Fruit fly (Drosophila melanogaster): ENCODE measurements around the gene tHMG2.

tHMG2 gene

dm6 chr3R:22526353-22526907 is 33.7 kb downstream of the tHMG2 start (continued):
- TF ChIP-seq Asciz (GFP tag; optimal IDR thresholded peaks at IDR 0.05): peak; percentile 27
- peak; percentile 36 for TF ChIP-seq shn (GFP tag; optimal IDR thresholded peaks at IDR 0.05)
- no peak for TF ChIP-seq Oaz (GFP tag; IDR thresholded peaks at IDR 0.05)
- no peak for TF ChIP-seq CG7786 (GFP tag; optimal IDR thresholded peaks at IDR 0.05)
- TF ChIP-seq CG31365 (tag; optimal IDR thresholded peaks at IDR 0.05): no peak
- TF ChIP-seq run (tag; optimal IDR thresholded peaks at IDR 0.05): no peak
- no peak for TF ChIP-seq CG10431 (GFP tag; optimal IDR thresholded peaks at IDR 0.05)
- TF ChIP-seq CG1792 (GFP tag; optimal IDR thresholded peaks at IDR 0.05): peak; percentile 32
- no peak for TF ChIP-seq CG6654 (GFP tag; optimal IDR thresholded peaks at IDR 0.05)
- TF ChIP-seq CG8290 (GFP tag; optimal IDR thresholded peaks at IDR 0.05): no peak
- TF ChIP-seq CG8290 (tag; optimal IDR thresholded peaks at IDR 0.05): peak in 1 of 2 experiments; percentile 42
- no peak for TF ChIP-seq dm (GFP tag; optimal IDR thresholded peaks at IDR 0.05)
- no peak for TF ChIP-seq CG13894 (tag; optimal IDR thresholded peaks at IDR 0.05)
- TF ChIP-seq ftz-f1 (GFP tag; optimal IDR thresholded peaks at IDR 0.05): no peak
- peak; percentile 42; the same call in 1 of the 2 replicates for TF ChIP-seq ranshi (GFP tag; IDR thresholded peaks at IDR 0.05)
- TF ChIP-seq CG2678 (tag; optimal IDR thresholded peaks at IDR 0.05): peak; percentile 55
- peak; percentile 5 for TF ChIP-seq CG14710 (tag; optimal IDR thresholded peaks at IDR 0.05)
- TF ChIP-seq ssp (GFP tag; IDR thresholded peaks at IDR 0.05): 0 out of 2 replicates have a peak, but pooled peaks have one; percentile 15
- TF ChIP-seq CG31224 (GFP tag; IDR thresholded peaks at IDR 0.05): no peak
- TF ChIP-seq emc (GFP tag; optimal IDR thresholded peaks at IDR 0.05): no peak
- TF ChIP-seq abd-A (tag; optimal IDR thresholded peaks at IDR 0.05): no peak
- TF ChIP-seq CG1832 (GFP tag; optimal IDR thresholded peaks at IDR 0.05): no peak
- no peak for TF ChIP-seq usp (GFP tag; optimal IDR thresholded peaks at IDR 0.05)
- TF ChIP-seq nom (GFP tag; optimal IDR thresholded peaks at IDR 0.05): peak; percentile 81
- TF ChIP-seq CG12071 (GFP tag; optimal IDR thresholded peaks at IDR 0.05): no peak
- no peak for TF ChIP-seq gsb (GFP tag; IDR thresholded peaks at IDR 0.05)
- peak; percentile 35; the same call in 1 of the 2 replicates for TF ChIP-seq CG31441 (GFP tag; IDR thresholded peaks at IDR 0.05)
- TF ChIP-seq CG4282 (GFP tag; optimal IDR thresholded peaks at IDR 0.05): no peak
- no peak for TF ChIP-seq zfh2 (GFP tag; optimal IDR thresholded peaks at IDR 0.05)
- no peak for TF ChIP-seq Jarid2 (GFP tag; optimal IDR thresholded peaks at IDR 0.05)
- no peak for TF ChIP-seq Nf-YC (tag; optimal IDR thresholded peaks at IDR 0.05)
- TF ChIP-seq CG17802 (tag; optimal IDR thresholded peaks at IDR 0.05): peak; percentile 5
- 0 out of 2 replicates have a peak, but pooled peaks have one; percentile 9 for TF ChIP-seq CG1024 (GFP tag; IDR thresholded peaks at IDR 0.05)
- TF ChIP-seq dmrt99B (tag; optimal IDR thresholded peaks at IDR 0.05): peak; percentile 26
- no peak for TF ChIP-seq CG34376 (GFP tag; optimal IDR thresholded peaks at IDR 0.05)
- peak; percentile 22 for TF ChIP-seq Hsf (GFP tag; optimal IDR thresholded peaks at IDR 0.05)
- TF ChIP-seq da (GFP tag; optimal IDR thresholded peaks at IDR 0.05): no peak
- TF ChIP-seq Optix (GFP tag; IDR thresholded peaks at IDR 0.05): peak; percentile 37; the same call in 1 of the 3 replicates
- no peak for TF ChIP-seq CkIIα-i1 (GFP tag; IDR thresholded peaks at IDR 0.05)
- 0 out of 2 replicates have a peak, but pooled peaks have one; percentile 19 for TF ChIP-seq Drgx (GFP tag; IDR thresholded peaks at IDR 0.05)
- peak; percentile 16 for TF ChIP-seq tin (GFP tag; optimal IDR thresholded peaks at IDR 0.05)
- TF ChIP-seq sob (GFP tag; IDR thresholded peaks at IDR 0.05): no peak
- no peak for TF ChIP-seq sim (GFP tag; IDR thresholded peaks at IDR 0.05)
- 0 out of 3 replicates have a peak, but pooled peaks have one; percentile 23 for TF ChIP-seq Dbx (GFP tag; IDR thresholded peaks at IDR 0.05)
- peak; percentile 11 for TF ChIP-seq CG18476 (GFP tag; optimal IDR thresholded peaks at IDR 0.05)
- TF ChIP-seq CG8478 (optimal IDR thresholded peaks at IDR 0.05): no peak
- no peak for TF ChIP-seq Elba2 (GFP tag; optimal IDR thresholded peaks at IDR 0.05)
- no peak for TF ChIP-seq BtbVII (GFP tag; optimal IDR thresholded peaks at IDR 0.05)
- peak; percentile 40; the same call in 1 of the 2 replicates for TF ChIP-seq CG32532 (GFP tag; IDR thresholded peaks at IDR 0.05)
- TF ChIP-seq H2.0 (GFP tag; IDR thresholded peaks at IDR 0.05): peak; percentile 18; the same call in 1 of the 2 replicates
- TF ChIP-seq Hr51 (GFP tag; optimal IDR thresholded peaks at IDR 0.05): peak in 1 of 2 experiments; percentile 22
- TF ChIP-seq Side (GFP tag; optimal IDR thresholded peaks at IDR 0.05): no peak
